Worm (Caenorhabditis elegans): ENCODE results near the gene daf-22.

The daf-22 gene

ce11 chrII:12378793-12379192 lies 46.7 kb downstream of the daf-22 start:
- no peak for TF ChIP-seq hnd-1 (tag; optimal IDR thresholded peaks at IDR 0.05)
- no peak for TF ChIP-seq sea-1 (GFP tag; conservative IDR thresholded peaks at IDR 0.05)
- TF ChIP-seq flt-1 (GFP tag; IDR thresholded peaks at IDR 0.05): no peak
- no peak for TF ChIP-seq pes-1 (GFP tag; IDR thresholded peaks at IDR 0.05)
- TF ChIP-seq hmg-4 (GFP tag; optimal IDR thresholded peaks at IDR 0.05): no peak
- TF ChIP-seq scrt-1 (GFP tag; IDR thresholded peaks at IDR 0.05): no peak
- TF ChIP-seq tbx-11 (GFP tag; IDR thresholded peaks at IDR 0.05): no peak
- TF ChIP-seq hmbx-1 (tag; optimal IDR thresholded peaks at IDR 0.05): no peak
- no peak for TF ChIP-seq B0310.2 (tag; optimal IDR thresholded peaks at IDR 0.05)
- TF ChIP-seq tbx-37 (GFP tag; conservative IDR thresholded peaks at IDR 0.05): no peak
- no peak for TF ChIP-seq tra-4 (tag; optimal IDR thresholded peaks at IDR 0.05)
- TF ChIP-seq ceh-13 (GFP tag; optimal IDR thresholded peaks at IDR 0.05): no peak
- no peak for TF ChIP-seq F13C5.2 (tag; optimal IDR thresholded peaks at IDR 0.05)
- TF ChIP-seq ama-1 (optimal IDR thresholded peaks at IDR 0.05): no peak
- TF ChIP-seq ceh-36 (tag; optimal IDR thresholded peaks at IDR 0.05): no peak

- TF ChIP-seq B0310.2 (tag; optimal IDR thresholded peaks at IDR 0.05): no peak
- TF ChIP-seq tbx-11 (GFP tag; IDR thresholded peaks at IDR 0.05): no peak
Observed at ce11 chrII:12373921-12374320, 51.6 kb downstream of the daf-22 start.

Data from whole organism, early embryonic.